Worm (Caenorhabditis elegans): Measurements from ENCODE around the gene acox-1.5.

- TF ChIP-seq C17E4.6 (GFP tag; IDR thresholded peaks at IDR 0.05) (peak; percentile 98), egrh-3 (GFP tag; IDR thresholded peaks at IDR 0.05) (no peak), lin-26 (GFP tag; IDR thresholded peaks at IDR 0.05) (peak; percentile 87), ama-1 (optimal IDR thresholded peaks at IDR 0.05) (no peak), ama-1 (GFP tag; optimal IDR thresholded peaks at IDR 0.05) (peak in 1 of 2 experiments; percentile 42), unc-130 (GFP tag; optimal IDR thresholded peaks at IDR 0.05) (peak; percentile 95), snpc-4 (GFP tag; optimal IDR thresholded peaks at IDR 0.05) (peak; percentile 52), snpc-4 (tag; optimal IDR thresholded peaks at IDR 0.05) (peak; percentile 54 to 86 (median 70))
These were observed 24.9 kb upstream of the acox-1.5 start for ce11 chrIII:9616933-9617332.
